Fruit fly (Drosophila melanogaster): Measurements from ENCODE around the gene Drsl2.

Gene Drsl2

dm6 chr3L:3348956-3349824 lies 35.0 kb downstream of the Drsl2 start (continued):
- TF ChIP-seq Gug (GFP tag; IDR thresholded peaks at IDR 0.05) = no peak
- TF ChIP-seq CG8632 (GFP tag; optimal IDR thresholded peaks at IDR 0.05) = no peak
- TF ChIP-seq Eip78C (GFP tag) = no peak
- no peak for TF ChIP-seq CG3032 (tag; optimal IDR thresholded peaks at IDR 0.05)
- TF ChIP-seq CG6808 (GFP tag; optimal IDR thresholded peaks at IDR 0.05) = peak; percentile 6
- no peak for TF ChIP-seq topi (GFP tag; optimal IDR thresholded peaks at IDR 0.05)
- no peak for TF ChIP-seq CG31627 (GFP tag; optimal IDR thresholded peaks at IDR 0.05)
- no peak for TF ChIP-seq CG6276 (GFP tag; optimal IDR thresholded peaks at IDR 0.05)
- no peak for TF ChIP-seq dac (GFP tag; optimal IDR thresholded peaks at IDR 0.05)
- TF ChIP-seq lz (GFP tag; optimal IDR thresholded peaks at IDR 0.05) = no peak
- no peak for TF ChIP-seq Sox15 (GFP tag; optimal IDR thresholded peaks at IDR 0.05)
- TF ChIP-seq Sox102F (GFP tag; optimal IDR thresholded peaks at IDR 0.05) = no peak
- TF ChIP-seq fd85E (GFP tag; optimal IDR thresholded peaks at IDR 0.05) = no peak

- TF ChIP-seq CG3919 (GFP tag; optimal IDR thresholded peaks at IDR 0.05) = no peak
- no peak for TF ChIP-seq dsx (GFP tag; optimal IDR thresholded peaks at IDR 0.05; ENCODE audit: poor library complexity, severe bottlenecking)
- no peak for TF ChIP-seq Blimp-1 (GFP tag; optimal IDR thresholded peaks at IDR 0.05)
- no peak for TF ChIP-seq Sox15 (GFP tag; optimal IDR thresholded peaks at IDR 0.05)
- TF ChIP-seq CG6792 (GFP tag; optimal IDR thresholded peaks at IDR 0.05) = no peak
- TF ChIP-seq CG8319 (GFP tag; optimal IDR thresholded peaks at IDR 0.05) = no peak
- no peak for TF ChIP-seq Sox102F (GFP tag; optimal IDR thresholded peaks at IDR 0.05)
- TF ChIP-seq CG9139 (GFP tag; optimal IDR thresholded peaks at IDR 0.05) = no peak
- TF ChIP-seq Met (GFP tag; optimal IDR thresholded peaks at IDR 0.05) = no peak
- no peak for TF ChIP-seq achi (GFP tag; optimal IDR thresholded peaks at IDR 0.05)
- TF ChIP-seq Eip93F (GFP tag; optimal IDR thresholded peaks at IDR 0.05) = no peak
- TF ChIP-seq CG11902 (GFP tag; optimal IDR thresholded peaks at IDR 0.05) = no peak
- TF ChIP-seq fd85E (GFP tag; optimal IDR thresholded peaks at IDR 0.05) = no peak
- no peak for TF ChIP-seq CG32006 (GFP tag; optimal IDR thresholded peaks at IDR 0.05)
Observed at dm6 chr3L:3349825-3350123, 35.6 kb downstream of the Drsl2 start.

dm6 chr3L:3350572-3351343 lies 36.6 kb downstream of the Drsl2 start:
- peak; percentile 78 for TF ChIP-seq vri (GFP tag; optimal IDR thresholded peaks at IDR 0.05)
- TF ChIP-seq dac (GFP tag; optimal IDR thresholded peaks at IDR 0.05) = no peak
- no peak for TF ChIP-seq CG6276 (GFP tag; optimal IDR thresholded peaks at IDR 0.05)
- no peak for TF ChIP-seq topi (GFP tag; optimal IDR thresholded peaks at IDR 0.05)

dm6 chr3L:3351814-3352359 lies 37.7 kb downstream of the Drsl2 start:
- TF ChIP-seq CG8632 (GFP tag; optimal IDR thresholded peaks at IDR 0.05) (no peak), CG9139 (GFP tag; optimal IDR thresholded peaks at IDR 0.05) (no peak), acj6 (GFP tag; optimal IDR thresholded peaks at IDR 0.05) (no peak), fd85E (GFP tag; optimal IDR thresholded peaks at IDR 0.05) (no peak), pdm3 (GFP tag; optimal IDR thresholded peaks at IDR 0.05) (no peak), CG8119 (GFP tag; IDR thresholded peaks at IDR 0.05) (no peak), CG10631 (GFP tag; optimal IDR thresholded peaks at IDR 0.05) (no peak), CG6854 (GFP tag; optimal IDR thresholded peaks at IDR 0.05) (no peak), svp (GFP tag) (no peak), dac (GFP tag; optimal IDR thresholded peaks at IDR 0.05) (no peak), achi (GFP tag; optimal IDR thresholded peaks at IDR 0.05) (no peak), CG3919 (GFP tag; optimal IDR thresholded peaks at IDR 0.05) (no peak), Ets21C (GFP tag; optimal IDR thresholded peaks at IDR 0.05) (no peak), Smox (GFP tag; optimal IDR thresholded peaks at IDR 0.05) (no peak), Hr39 (GFP tag; optimal IDR thresholded peaks at IDR 0.05) (no peak), CG15336 (GFP tag; IDR thresholded peaks at IDR 0.05) (no peak), Sox14 (GFP tag; optimal IDR thresholded peaks at IDR 0.05) (no peak), OdsH (GFP tag; optimal IDR thresholded peaks at IDR 0.05) (no peak), cyc (GFP tag; optimal IDR thresholded peaks at IDR 0.05) (no peak), Hr4 (GFP tag; optimal IDR thresholded peaks at IDR 0.05) (no peak)
